Worm (Caenorhabditis elegans) whole organism, L1 larva: ENCODE results near the gene F14D12.1.

ENCODE experiments used
- ces-1 ChIP-seq: fragments of 150-350 bp; optimal IDR thresholded peaks from 2 replicates; lab custom pipeline; 2014; ENCODE audit warnings: missing biosample characterization, missing genetic modification reagents, missing genetic modification characterization
- efl-1 ChIP-seq, 4 experiments: fragments of 150-350 bp; optimal IDR thresholded peaks in 3 of 4; peaks in 1 of 4; 1 replicate in 1 of 4; 2 replicates in 3 of 4; lab custom pipeline; 2014; ENCODE audit warnings: missing biosample characterization in 2 of 4, missing genetic modification characterization in 2 of 4, missing genetic modification reagents in 2 of 4
- lin-14 ChIP-seq: fragments of 200-800 bp; sonication (Bioruptor generic); optimal IDR thresholded peaks from 2 replicates; lab custom pipeline; 2018; ENCODE audit warnings: mild to moderate bottlenecking, missing genetic modification characterization, moderate library complexity, missing compliant biosample characterization
- lsy-2 ChIP-seq, 2 experiments: fragments of 150-350 bp; optimal IDR thresholded peaks; 2 replicates each; lab custom pipeline; 2014; ENCODE audit warnings: missing biosample characterization in 2 of 2, missing genetic modification characterization in 2 of 2
- nhr-11 ChIP-seq: fragments of 150-350 bp; optimal IDR thresholded peaks from 2 replicates; lab custom pipeline; 2014; ENCODE audit warnings: missing biosample characterization, missing genetic modification characterization
- vab-15 ChIP-seq: sonication (generic microtip); optimal IDR thresholded peaks from 2 replicates; lab custom pipeline; 2017; ENCODE audit warnings: missing genotype, mild to moderate bottlenecking, missing genetic modification characterization, missing compliant biosample characterization

F14D12.1 gene

DNA sequence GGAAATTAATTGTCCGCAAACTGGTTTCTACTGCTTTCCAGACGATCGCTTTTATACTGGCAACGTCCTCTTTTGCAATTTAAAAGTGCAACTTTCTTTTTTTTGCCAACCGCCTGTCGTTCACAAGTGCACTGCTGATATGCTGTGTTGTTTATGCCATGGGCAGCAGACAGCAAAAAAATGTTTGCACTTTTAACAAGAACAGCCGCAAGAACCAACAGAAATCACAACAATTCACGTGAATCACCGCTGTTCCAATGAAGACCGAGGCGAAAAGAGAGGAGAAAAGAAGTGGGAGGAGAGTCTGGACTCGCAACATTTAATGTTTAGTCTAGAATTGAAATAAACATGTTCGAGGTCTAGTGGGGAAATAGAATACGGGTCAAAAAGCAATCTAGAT lies 50.2 kb downstream of the F14D12.1 start, which contains the start of gene T22B7.7:
Gene T22B7.7, minus strand, starts transcription at position 262 of the 400 bp plus-strand sequence.
- TF ChIP-seq nhr-11 (no peak), efl-1 (optimal IDR thresholded peaks at IDR 0.05; lab: Kevin White, UChicago) (no peak), efl-1 (GFP tag; optimal IDR thresholded peaks at IDR 0.05 in 1 of 2; lab: Kevin White, UChicago) (peak in 1 of 2 experiments; percentile 47), lin-14 (GFP tag; lab: Kevin White, UChicago) (peak; percentile 21), ces-1 (GFP tag; lab: Kevin White, UChicago) (no peak), lsy-2 (tag; optimal IDR thresholded peaks at IDR 0.05; lab: Kevin White, UChicago) (no peak)

DNA sequence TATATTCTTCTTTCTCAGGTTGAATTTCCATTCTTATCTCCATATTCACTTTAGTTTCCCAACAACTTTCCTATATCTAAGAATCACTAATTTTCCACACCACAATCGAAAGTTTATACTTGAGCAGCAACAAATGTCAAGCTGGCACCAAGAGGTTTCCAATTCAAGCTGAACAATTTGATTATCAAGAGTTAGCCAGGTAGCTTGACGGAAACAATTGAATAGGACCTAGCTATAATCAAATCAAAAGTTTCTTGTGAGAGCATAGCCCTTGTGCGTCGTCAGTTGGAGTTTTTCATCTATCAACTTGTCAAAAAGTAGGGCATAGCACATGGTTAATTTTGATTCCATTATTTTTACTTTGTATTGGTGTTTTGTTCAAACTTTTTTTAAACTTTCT lies 52.0 kb downstream of the F14D12.1 start:
- TF ChIP-seq efl-1 (optimal IDR thresholded peaks at IDR 0.05; lab: Kevin White, UChicago) = no peak
- peak in 1 of 2 experiments; percentile 62 for TF ChIP-seq efl-1 (GFP tag; optimal IDR thresholded peaks at IDR 0.05 in 1 of 2; lab: Kevin White, UChicago)
- TF ChIP-seq vab-15 (tag; lab: Kevin White, UChicago) = no peak
